Fruit fly (Drosophila melanogaster) Kc167 (cell line): ENCODE measurements around the gene Dhc36C.

Experiments
- Myc ChIP-seq: fragments of >200 bp; optimal IDR thresholded peaks from 2 replicates; lab custom pipeline; 2017; ENCODE audit warnings: missing external identifiers
- Sin3A ChIP-seq: fragments of >200 bp; optimal IDR thresholded peaks from 2 replicates; lab custom pipeline; 2018; ENCODE audit warnings: missing external identifiers
- h ChIP-seq: fragments of >200 bp; optimal IDR thresholded peaks from 3 replicates; lab custom pipeline; 2018; ENCODE audit warnings: missing external identifiers
- psq ChIP-seq: fragments of >200 bp; optimal IDR thresholded peaks from 2 replicates; lab custom pipeline; 2017; ENCODE audit warnings: missing external identifiers
- ttk ChIP-seq: sonication (Bioruptor generic); optimal IDR thresholded peaks from 2 replicates; lab custom pipeline; 2017; ENCODE audit warnings: missing external identifiers

dm6 chr2L:17561914-17562313 lies 60.7 kb downstream of the Dhc36C start:
- TF ChIP-seq psq (lab: Kevin White, UChicago) (no peak), ttk (lab: Kevin White, UChicago) (no peak), Myc (lab: Kevin White, UChicago) (no peak), Sin3A (lab: Kevin White, UChicago) (no peak), h (lab: Kevin White, UChicago) (no peak)
